Worm (Caenorhabditis elegans): Measurements from ENCODE around the gene Y50E8A.2.

Y50E8A.2 gene

ce11 chrV:14688097-14688912 is 40.3 kb downstream of the Y50E8A.2 start, which contains the start of gene C47E8.11 (continued):
- TF ChIP-seq dox-1 (GFP tag; IDR thresholded peaks at IDR 0.05): peak; percentile 76
- TF ChIP-seq lin-26 (GFP tag; IDR thresholded peaks at IDR 0.05): no peak; the same call in 1 of the 2 replicates
- TF ChIP-seq lag-1 (GFP tag; IDR thresholded peaks at IDR 0.05): peak; percentile 6; the same call in 1 of the 2 replicates
- peak; percentile 92 for TF ChIP-seq ama-1 (optimal IDR thresholded peaks at IDR 0.05)
- peak; percentile 57 to 77 for TF ChIP-seq ama-1 (GFP tag; optimal IDR thresholded peaks at IDR 0.05)
- peak; percentile 46 for TF ChIP-seq ets-4 (GFP tag; optimal IDR thresholded peaks at IDR 0.05)
- peak; percentile 46 for TF ChIP-seq unc-130 (GFP tag; optimal IDR thresholded peaks at IDR 0.05)
- peak; percentile 84; the same call in 1 of the 2 replicates for TF ChIP-seq nfya-2 (GFP tag; IDR thresholded peaks at IDR 0.05)
- TF ChIP-seq ztf-18 (tag; optimal IDR thresholded peaks at IDR 0.05): peak; percentile 43
- peak; percentile 40 for TF ChIP-seq die-1 (tag; optimal IDR thresholded peaks at IDR 0.05)
- no peak for TF ChIP-seq lir-1 (GFP tag; conservative IDR thresholded peaks at IDR 0.05)
- no peak; the same call in 1 of the 2 replicates for TF ChIP-seq attf-6 (GFP tag; IDR thresholded peaks at IDR 0.05)
- TF ChIP-seq pha-4 (tag; optimal IDR thresholded peaks at IDR 0.05): no peak
- TF ChIP-seq lsl-1 (GFP tag; optimal IDR thresholded peaks at IDR 0.05): peak; percentile 52
- peak; percentile 72; the same call in 1 of the 2 replicates for TF ChIP-seq madf-3 (GFP tag; IDR thresholded peaks at IDR 0.05)
- TF ChIP-seq dpl-1 (GFP tag; optimal IDR thresholded peaks at IDR 0.05): no peak
- no peak for TF ChIP-seq bed-1 (GFP tag; IDR thresholded peaks at IDR 0.05)
- TF ChIP-seq him-1 (tag; optimal IDR thresholded peaks at IDR 0.05): no peak
- TF ChIP-seq sdz-38 (tag; optimal IDR thresholded peaks at IDR 0.05): no peak
- peak; percentile 78 for TF ChIP-seq tlf-1 (GFP tag; optimal IDR thresholded peaks at IDR 0.05)
- peak; percentile 48; the same call in 1 of the 2 replicates for TF ChIP-seq C06A6.2 (GFP tag; conservative IDR thresholded peaks at IDR 0.05)
- peak; percentile 85 for TF ChIP-seq hsf-1 (GFP tag; IDR thresholded peaks at IDR 0.05)
- peak; percentile 74 for TF ChIP-seq ztf-26 (tag; optimal IDR thresholded peaks at IDR 0.05)
- TF ChIP-seq D2030.7 (GFP tag; IDR thresholded peaks at IDR 0.05): peak; percentile 39; the same call in 1 of the 2 replicates
- TF ChIP-seq rec-8 (tag; optimal IDR thresholded peaks at IDR 0.05): no peak

ce11 chrV:14687106-14687964 is 41.3 kb downstream of the Y50E8A.2 start:
- TF ChIP-seq rec-8 (tag; optimal IDR thresholded peaks at IDR 0.05) (no peak), hmg-20 (GFP tag; IDR thresholded peaks at IDR 0.05) (no peak), unc-62 (GFP tag; optimal IDR thresholded peaks at IDR 0.05) (no peak), lsy-27 (tag; optimal IDR thresholded peaks at IDR 0.05; ENCODE audit: borderline replicate concordance, insufficient read depth) (no peak), snpc-4 (GFP tag; optimal IDR thresholded peaks at IDR 0.05) (no peak), snpc-4 (tag; optimal IDR thresholded peaks at IDR 0.05) (peak in 1 of 4 experiments; percentile 30), mes-4 (tag; optimal IDR thresholded peaks at IDR 0.05) (no peak), hsf-1 (GFP tag; IDR thresholded peaks at IDR 0.05) (peak; percentile 66), tlf-1 (GFP tag; optimal IDR thresholded peaks at IDR 0.05) (no peak), F52B5.7 (tag; optimal IDR thresholded peaks at IDR 0.05) (no peak), B0336.3 (GFP tag; IDR thresholded peaks at IDR 0.05) (peak; percentile 5), D2030.7 (GFP tag; IDR thresholded peaks at IDR 0.05) (no peak), nfya-2 (GFP tag; IDR thresholded peaks at IDR 0.05) (no peak), dox-1 (GFP tag; IDR thresholded peaks at IDR 0.05) (peak; percentile 9), akir-1 (GFP tag; optimal IDR thresholded peaks at IDR 0.05) (no peak), zim-3 (tag; optimal IDR thresholded peaks at IDR 0.05) (no peak), snpc-1.1 (tag; optimal IDR thresholded peaks at IDR 0.05; ENCODE audit: insufficient read depth) (no peak), dpl-1 (GFP tag; optimal IDR thresholded peaks at IDR 0.05) (no peak), ztf-18 (tag; optimal IDR thresholded peaks at IDR 0.05) (no peak), lin-40 (tag; optimal IDR thresholded peaks at IDR 0.05) (no peak), ZK185.1 (tag; optimal IDR thresholded peaks at IDR 0.05; ENCODE audit: poor library complexity, severe bottlenecking) (no peak), T26A5.8 (tag; optimal IDR thresholded peaks at IDR 0.05) (no peak), Y56A3A.18 (GFP tag; IDR thresholded peaks at IDR 0.05) (peak; percentile 23), ceh-27 (GFP tag; optimal IDR thresholded peaks at IDR 0.05) (no peak), sea-2 (GFP tag; IDR thresholded peaks at IDR 0.05) (no peak), ztf-3 (GFP tag; optimal IDR thresholded peaks at IDR 0.05) (no peak), F55B11.4 (tag; optimal IDR thresholded peaks at IDR 0.05; ENCODE audit: borderline replicate concordance, insufficient read depth) (no peak)
